Worm (Caenorhabditis elegans): Measurements from ENCODE around the gene sfxn-1.2.

Gene sfxn-1.2

DNA sequence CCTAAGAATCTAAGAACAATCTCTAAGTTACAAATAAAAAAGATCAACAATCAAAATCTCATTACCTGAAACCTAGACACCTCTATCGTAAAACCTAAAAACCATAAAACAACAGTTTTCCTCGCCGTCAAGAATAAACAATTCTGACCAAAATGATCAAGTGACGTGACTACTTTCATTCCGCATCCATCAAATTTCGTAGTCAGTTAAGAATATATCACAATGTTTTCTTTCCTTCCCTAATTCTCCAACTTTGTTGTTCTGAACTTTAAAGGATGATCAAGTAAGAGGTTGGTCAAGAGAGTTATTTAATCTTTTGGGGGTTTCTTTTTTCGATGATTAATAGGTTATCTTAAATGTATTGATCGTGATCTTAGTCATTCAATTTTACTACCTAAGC is 22.5 kb upstream of the sfxn-1.2 start:
- TF ChIP-seq unc-42 (tag; optimal IDR thresholded peaks at IDR 0.05) = no peak
- no peak for TF ChIP-seq ref-2 (tag; optimal IDR thresholded peaks at IDR 0.05)
- TF ChIP-seq pha-2 (tag; optimal IDR thresholded peaks at IDR 0.05) = no peak
- no peak for TF ChIP-seq rnt-1 (tag; optimal IDR thresholded peaks at IDR 0.05)
- TF ChIP-seq ceh-9 (tag; optimal IDR thresholded peaks at IDR 0.05) = no peak
- no peak for TF ChIP-seq ahr-1 (tag; optimal IDR thresholded peaks at IDR 0.05)
- TF ChIP-seq zip-5 (tag; optimal IDR thresholded peaks at IDR 0.05) = no peak
- TF ChIP-seq fkh-10 (GFP tag; optimal IDR thresholded peaks at IDR 0.05) = no peak
- no peak for TF ChIP-seq K09A11.1 (tag; optimal IDR thresholded peaks at IDR 0.05; ENCODE audit: insufficient read depth)
- no peak for TF ChIP-seq ceh-24 (tag; optimal IDR thresholded peaks at IDR 0.05)
- no peak for TF ChIP-seq sdc-2 (tag; optimal IDR thresholded peaks at IDR 0.05)
- TF ChIP-seq ceh-19 (GFP tag; optimal IDR thresholded peaks at IDR 0.05) = no peak
- no peak for TF ChIP-seq ceh-6 (GFP tag; optimal IDR thresholded peaks at IDR 0.05)
- TF ChIP-seq nfya-1 (tag; optimal IDR thresholded peaks at IDR 0.05) = no peak
- no peak for TF ChIP-seq ceh-14 (tag; optimal IDR thresholded peaks at IDR 0.05)
- no peak for TF ChIP-seq ceh-30 (tag; optimal IDR thresholded peaks at IDR 0.05)
- no peak for TF ChIP-seq madf-2 (tag; optimal IDR thresholded peaks at IDR 0.05)
- no peak for TF ChIP-seq ceh-18 (tag; optimal IDR thresholded peaks at IDR 0.05)

DNA sequence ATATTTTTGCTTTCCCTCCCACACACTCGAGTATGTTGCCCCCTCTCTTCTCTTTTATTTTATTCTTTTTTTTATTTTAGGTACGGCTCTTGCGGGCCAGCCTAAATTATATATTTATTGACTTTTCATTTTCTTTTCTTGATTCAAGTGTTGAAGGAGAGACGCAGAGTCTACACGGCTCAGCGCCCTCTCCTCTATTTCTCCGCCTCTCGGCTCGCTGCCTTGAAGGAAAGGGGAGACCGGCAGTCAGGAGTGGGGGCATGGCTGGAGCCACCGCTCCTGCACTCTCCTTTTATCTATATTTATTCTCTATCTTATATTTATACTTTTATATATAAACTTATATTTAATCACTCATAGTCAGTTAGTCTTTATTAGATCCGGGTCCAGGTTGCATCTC is 19.4 kb upstream of the sfxn-1.2 start:
- TF ChIP-seq unc-42 (tag; optimal IDR thresholded peaks at IDR 0.05) (peak; percentile 18), nfya-1 (tag; optimal IDR thresholded peaks at IDR 0.05) (peak; percentile 7), ceh-24 (tag; optimal IDR thresholded peaks at IDR 0.05) (no peak), ceh-48 (tag; optimal IDR thresholded peaks at IDR 0.05) (peak; percentile 49), fax-1 (tag; optimal IDR thresholded peaks at IDR 0.05) (no peak)

DNA sequence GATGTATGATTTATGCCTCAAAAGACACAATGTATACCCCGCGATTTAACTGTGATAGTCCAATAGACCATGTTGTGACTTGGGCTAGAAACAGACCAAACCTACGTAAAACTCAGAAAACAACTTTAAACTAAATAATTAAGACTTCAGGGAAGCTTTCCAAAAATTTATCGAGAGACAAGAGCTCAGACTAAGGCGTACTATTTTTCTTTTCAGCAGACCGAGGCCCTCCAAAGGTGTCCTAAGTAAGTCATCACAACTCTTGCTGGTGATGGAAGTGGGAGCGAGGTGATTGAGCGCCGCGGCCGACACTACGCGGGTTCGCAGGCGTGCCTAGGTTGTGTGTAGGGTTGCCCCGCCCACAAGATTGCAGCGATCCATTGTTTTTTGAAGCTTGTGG is 18.8 kb upstream of the sfxn-1.2 start:
- TF ChIP-seq C08G9.2 (tag; optimal IDR thresholded peaks at IDR 0.05) (peak; percentile 18), ama-1 (optimal IDR thresholded peaks at IDR 0.05) (peak; percentile 68), mec-3 (tag; optimal IDR thresholded peaks at IDR 0.05; ENCODE audit: borderline replicate concordance) (no peak)

DNA sequence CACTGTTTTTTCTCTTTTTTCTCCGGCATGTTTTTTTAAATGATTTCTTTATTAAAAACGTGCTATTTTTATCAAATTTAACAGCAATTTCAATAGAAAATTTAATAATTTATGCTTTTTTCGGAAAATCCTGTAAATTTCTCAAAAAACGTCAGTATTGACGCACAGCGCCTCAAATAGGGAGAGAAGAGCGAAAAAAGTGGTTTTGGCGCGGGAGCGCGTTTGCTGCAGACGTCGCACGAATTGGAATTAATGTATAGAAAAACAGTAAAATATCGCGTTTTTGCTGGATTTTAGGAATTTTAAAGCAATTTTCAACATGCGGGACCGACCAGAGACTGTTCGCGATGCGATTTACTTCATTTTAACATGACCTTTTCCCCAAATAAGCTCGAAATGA is 16.9 kb upstream of the sfxn-1.2 start:
- TF ChIP-seq ceh-31 (tag; optimal IDR thresholded peaks at IDR 0.05) = peak; percentile 13

DNA sequence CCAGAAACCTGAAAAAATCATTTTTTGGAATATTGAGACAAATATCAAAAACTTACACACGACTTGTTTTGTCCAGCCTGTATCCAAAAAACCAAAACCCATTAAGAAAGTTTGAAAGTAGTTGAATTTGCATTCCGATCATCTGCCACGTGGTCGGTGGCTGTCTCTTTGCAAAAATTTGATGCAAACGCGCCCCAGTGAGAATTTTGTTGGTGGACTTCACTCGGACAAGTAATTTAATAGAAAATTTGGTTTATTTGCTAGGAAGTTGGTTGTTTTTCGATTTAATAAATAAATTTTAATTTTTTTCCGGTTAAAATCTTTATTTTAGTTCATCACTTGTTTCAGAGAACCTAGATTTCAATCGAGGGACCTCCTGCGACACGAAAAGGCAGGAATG is 10.5 kb upstream of the sfxn-1.2 start:
- TF ChIP-seq pqm-1 (tag; optimal IDR thresholded peaks at IDR 0.05) (no peak), sox-4 (tag; optimal IDR thresholded peaks at IDR 0.05) (no peak), F13H6.1 (tag; optimal IDR thresholded peaks at IDR 0.05) (no peak), ceh-24 (tag; optimal IDR thresholded peaks at IDR 0.05) (no peak), ttx-3 (tag; optimal IDR thresholded peaks at IDR 0.05) (no peak)

DNA sequence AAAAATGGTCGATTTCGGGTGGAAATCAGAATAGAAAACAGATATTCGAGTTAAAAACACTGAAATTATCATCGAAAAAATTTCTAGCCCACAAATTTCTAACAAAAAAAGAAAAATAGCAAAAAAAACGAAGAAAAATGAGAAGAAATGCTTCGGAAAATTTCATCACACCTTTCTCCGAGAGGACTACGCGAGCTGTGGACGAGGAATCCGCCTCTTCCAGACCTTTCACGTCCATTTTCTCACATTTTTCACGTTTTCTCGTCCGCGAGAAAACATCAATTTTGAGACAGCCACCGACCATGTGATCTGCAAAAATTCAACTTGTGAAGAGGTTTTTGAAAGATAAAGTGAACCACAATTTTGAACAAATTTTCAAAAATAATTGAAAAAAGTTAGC is 9.4 kb upstream of the sfxn-1.2 start:
- TF ChIP-seq nfya-1 (tag; optimal IDR thresholded peaks at IDR 0.05) (no peak), tbx-2 (tag; optimal IDR thresholded peaks at IDR 0.05) (peak; percentile 17)

DNA sequence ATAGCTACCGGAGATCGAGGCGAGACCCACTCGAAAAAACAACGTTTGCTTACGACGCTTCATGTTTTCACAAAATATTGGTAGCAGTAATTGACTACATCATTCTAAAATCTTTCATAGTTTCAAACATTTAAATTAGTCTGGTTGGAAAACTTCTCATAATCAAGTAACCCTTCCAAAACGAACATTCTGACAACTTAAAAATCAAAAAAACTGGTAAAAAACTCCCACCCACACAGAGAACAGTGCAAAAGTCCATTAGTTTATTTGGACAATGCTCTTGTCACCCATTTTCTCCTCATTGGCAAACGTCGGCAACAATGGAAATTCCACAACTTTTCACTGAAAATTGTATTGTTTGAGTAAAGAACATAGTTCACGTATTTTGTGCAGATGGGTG is 8.5 kb upstream of the sfxn-1.2 start, which contains the start of gene F37H8.6:
TSS of gene F37H8.6 (minus strand) at position 101 of the 400 bp plus-strand sequence.
- TF ChIP-seq lim-6 (tag; optimal IDR thresholded peaks at IDR 0.05) = no peak

DNA sequence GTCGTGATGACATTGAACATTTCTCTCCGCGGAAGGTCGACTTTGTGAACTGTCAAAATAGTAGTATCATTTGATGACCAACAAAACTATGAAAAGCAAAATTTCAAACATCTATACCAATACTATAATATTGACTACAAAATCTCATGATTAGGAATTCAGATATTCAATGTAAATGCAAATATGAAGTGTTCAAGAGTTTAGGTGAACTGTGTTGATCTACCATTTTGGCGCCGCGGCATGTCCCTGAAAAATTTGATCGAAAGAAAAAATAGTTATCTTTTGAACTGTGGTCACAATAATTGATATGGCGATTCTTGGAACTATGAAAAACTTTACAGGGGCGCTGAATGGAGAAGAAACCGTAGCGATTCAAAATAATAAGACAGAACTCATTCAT is 7.1 kb upstream of the sfxn-1.2 start:
- TF ChIP-seq Y22D7AL.16 (tag; optimal IDR thresholded peaks at IDR 0.05) (no peak), tbx-2 (tag; optimal IDR thresholded peaks at IDR 0.05) (no peak), ceh-9 (tag; optimal IDR thresholded peaks at IDR 0.05) (no peak), K02D7.2 (tag; optimal IDR thresholded peaks at IDR 0.05) (no peak), ets-4 (tag; optimal IDR thresholded peaks at IDR 0.05) (no peak), dmd-4 (tag; optimal IDR thresholded peaks at IDR 0.05; ENCODE audit: borderline replicate concordance) (no peak), ztf-16 (tag; optimal IDR thresholded peaks at IDR 0.05) (no peak), C38D4.7 (GFP tag; optimal IDR thresholded peaks at IDR 0.05) (no peak), rnt-1 (tag; optimal IDR thresholded peaks at IDR 0.05) (no peak), ceh-31 (tag; optimal IDR thresholded peaks at IDR 0.05) (no peak), hlh-8 (tag; optimal IDR thresholded peaks at IDR 0.05) (no peak)
